Worm (Caenorhabditis elegans): ENCODE measurements around the gene sma-1.
A peak's percentile ranks its signal among the peaks of the same experiment; 100 is the strongest.

Gene sma-1

ce11 chrV:11953621-11954020 is 54.4 kb downstream of the sma-1 start:
- TF ChIP-seq ama-1 (optimal IDR thresholded peaks at IDR 0.05) (no peak), ceh-36 (tag; optimal IDR thresholded peaks at IDR 0.05) (no peak), scrt-1 (GFP tag; IDR thresholded peaks at IDR 0.05) (no peak), aly-1 (tag; optimal IDR thresholded peaks at IDR 0.05) (no peak), flt-1 (GFP tag; IDR thresholded peaks at IDR 0.05) (no peak), sea-1 (GFP tag; conservative IDR thresholded peaks at IDR 0.05) (no peak), tra-4 (tag; optimal IDR thresholded peaks at IDR 0.05) (no peak), ets-7 (tag; optimal IDR thresholded peaks at IDR 0.05) (no peak), tbx-37 (GFP tag; conservative IDR thresholded peaks at IDR 0.05) (no peak), B0310.2 (tag; optimal IDR thresholded peaks at IDR 0.05) (no peak), tbx-11 (GFP tag; IDR thresholded peaks at IDR 0.05) (no peak), hmg-4 (GFP tag; optimal IDR thresholded peaks at IDR 0.05) (no peak), F13C5.2 (tag; optimal IDR thresholded peaks at IDR 0.05) (no peak), pes-1 (GFP tag; IDR thresholded peaks at IDR 0.05) (no peak), hnd-1 (tag; optimal IDR thresholded peaks at IDR 0.05) (no peak), hmbx-1 (tag; optimal IDR thresholded peaks at IDR 0.05) (no peak), ceh-13 (GFP tag; optimal IDR thresholded peaks at IDR 0.05) (no peak)

- no peak for TF ChIP-seq aly-1 (tag; optimal IDR thresholded peaks at IDR 0.05)
- no peak for TF ChIP-seq tbx-37 (GFP tag; conservative IDR thresholded peaks at IDR 0.05)
- TF ChIP-seq ceh-13 (GFP tag; optimal IDR thresholded peaks at IDR 0.05): no peak
- TF ChIP-seq B0310.2 (tag; optimal IDR thresholded peaks at IDR 0.05): no peak
Measured at ce11 chrV:11955617-11956016, 56.4 kb downstream of the sma-1 start.

ce11 chrV:11958343-11959291 is 59.4 kb downstream of the sma-1 start, which contains the start of gene F58H1.5:
Gene F58H1.5, plus strand, starts transcription at chrV:11958393.
- TF ChIP-seq scrt-1 (GFP tag; IDR thresholded peaks at IDR 0.05) (no peak), ama-1 (optimal IDR thresholded peaks at IDR 0.05) (peak; percentile 44)

- TF ChIP-seq ceh-36 (tag; optimal IDR thresholded peaks at IDR 0.05) (no peak), pes-1 (GFP tag; IDR thresholded peaks at IDR 0.05) (no peak), F13C5.2 (tag; optimal IDR thresholded peaks at IDR 0.05) (no peak), tra-4 (tag; optimal IDR thresholded peaks at IDR 0.05) (no peak), sea-1 (GFP tag; conservative IDR thresholded peaks at IDR 0.05) (no peak), ceh-13 (GFP tag; optimal IDR thresholded peaks at IDR 0.05) (no peak), tbx-11 (GFP tag; IDR thresholded peaks at IDR 0.05) (no peak)
Measured at ce11 chrV:11960084-11960830, 61.0 kb downstream of the sma-1 start.

- TF ChIP-seq ceh-36 (tag; optimal IDR thresholded peaks at IDR 0.05) (no peak), pes-1 (GFP tag; IDR thresholded peaks at IDR 0.05) (0 out of 2 replicates have a peak, but pooled peaks have one; percentile 31), ets-7 (tag; optimal IDR thresholded peaks at IDR 0.05) (no peak), tra-4 (tag; optimal IDR thresholded peaks at IDR 0.05) (no peak), hmg-4 (GFP tag; optimal IDR thresholded peaks at IDR 0.05) (no peak), sea-1 (GFP tag; conservative IDR thresholded peaks at IDR 0.05) (no peak), B0310.2 (tag; optimal IDR thresholded peaks at IDR 0.05) (peak; percentile 18)
Measured at ce11 chrV:11960831-11961190, 61.6 kb downstream of the sma-1 start.

ce11 chrV:11964723-11965122 is 65.5 kb downstream of the sma-1 start, which contains the start of gene F58H1.7:
Gene F58H1.7, minus strand, starts transcription at chrV:11964823.
- no peak for TF ChIP-seq hmg-4 (GFP tag; optimal IDR thresholded peaks at IDR 0.05)
- TF ChIP-seq F13C5.2 (tag; optimal IDR thresholded peaks at IDR 0.05): no peak
- TF ChIP-seq tbx-37 (GFP tag; conservative IDR thresholded peaks at IDR 0.05): no peak
- TF ChIP-seq flt-1 (GFP tag; IDR thresholded peaks at IDR 0.05): no peak
- TF ChIP-seq ceh-36 (tag; optimal IDR thresholded peaks at IDR 0.05): no peak
- no peak for TF ChIP-seq hnd-1 (tag; optimal IDR thresholded peaks at IDR 0.05)
- TF ChIP-seq ets-7 (tag; optimal IDR thresholded peaks at IDR 0.05): no peak
